Worm (Caenorhabditis elegans): ENCODE data around the gene fkh-6.

The fkh-6 gene

ce11 chrII:4334448-4334847 lies 48.8 kb downstream of the fkh-6 start, which contains the start of gene madf-3:
madf-3 (plus strand) TSS chrII:4334748.
- TF ChIP-seq sem-2 (GFP tag; optimal IDR thresholded peaks at IDR 0.05) (no peak), blmp-1 (tag; optimal IDR thresholded peaks at IDR 0.05) (no peak), hlh-1 (tag; optimal IDR thresholded peaks at IDR 0.05) (no peak), mls-2 (tag; optimal IDR thresholded peaks at IDR 0.05) (no peak), elt-3 (tag; optimal IDR thresholded peaks at IDR 0.05) (no peak), ceh-83 (GFP tag; optimal IDR thresholded peaks at IDR 0.05) (no peak), M03D4.4 (tag; optimal IDR thresholded peaks at IDR 0.05) (no peak), ceh-39 (tag; optimal IDR thresholded peaks at IDR 0.05) (no peak), unc-62 (GFP tag; optimal IDR thresholded peaks at IDR 0.05) (no peak), nhr-76 (tag; optimal IDR thresholded peaks at IDR 0.05) (no peak), unc-39 (tag; optimal IDR thresholded peaks at IDR 0.05) (no peak), unc-120 (tag; optimal IDR thresholded peaks at IDR 0.05; ENCODE audit: poor library complexity, severe bottlenecking) (no peak), ces-1 (GFP tag; optimal IDR thresholded peaks at IDR 0.05) (no peak), snpc-4 (tag; optimal IDR thresholded peaks at IDR 0.05) (no peak), nhr-2 (tag; optimal IDR thresholded peaks at IDR 0.05) (no peak), lin-13 (tag; optimal IDR thresholded peaks at IDR 0.05) (no peak), drap-1 (GFP tag; optimal IDR thresholded peaks at IDR 0.05) (no peak), zip-8 (tag; optimal IDR thresholded peaks at IDR 0.05) (no peak), lin-32 (GFP tag; optimal IDR thresholded peaks at IDR 0.05) (no peak)

Measured in whole organism, mixed stage, embryonic.